Fruit fly (Drosophila melanogaster) Kc167 (cell line): ENCODE results near the gene Bicra.

ENCODE experiments used
- Myc ChIP-seq: fragments of >200 bp; optimal IDR thresholded peaks from 2 replicates; lab custom pipeline; 2017; ENCODE audit warnings: missing external identifiers
- psq ChIP-seq: fragments of >200 bp; optimal IDR thresholded peaks from 2 replicates; lab custom pipeline; 2017; ENCODE audit warnings: missing external identifiers
- ttk ChIP-seq: sonication (Bioruptor generic); optimal IDR thresholded peaks from 2 replicates; lab custom pipeline; 2017; ENCODE audit warnings: missing external identifiers

DNA sequence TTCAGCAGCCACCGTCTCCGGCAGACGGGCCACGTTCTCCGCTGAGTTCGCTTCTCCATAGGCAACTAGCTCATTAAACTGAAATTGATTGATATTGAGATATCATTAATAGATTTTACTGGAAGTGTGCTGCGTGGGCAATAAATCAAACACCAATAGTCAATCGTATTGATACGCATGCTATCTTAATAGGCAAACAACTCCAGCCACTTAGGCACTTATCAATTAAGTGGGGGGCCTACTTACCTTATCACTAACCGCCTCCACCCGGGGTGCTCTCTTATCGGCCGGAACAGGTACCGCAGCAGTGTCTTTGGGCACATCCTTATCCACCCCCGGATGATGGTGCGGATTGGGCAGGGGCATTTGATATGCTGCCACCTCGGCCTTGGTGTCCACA, 49.0 kb downstream of the Bicra start:
- TF ChIP-seq ttk (no peak), psq (lab: Kevin White, UChicago) (no peak), Myc (no peak)
